Fruit fly (Drosophila melanogaster) whole organism, embryonic: ENCODE results near the gene CG32809.

ENCODE experiments used
- Ada2b ChIP-seq: fragments of 200-800 bp; sonication (Bioruptor generic); IDR thresholded peaks from 2 replicates; pipeline ENCODE4 v1.3.6; 2022; ENCODE audit warnings: missing biosample characterization, missing genetic modification characterization
- Awh ChIP-seq: fragments of 200-800 bp; sonication (Bioruptor generic); IDR thresholded peaks from 2 replicates; pipeline ENCODE4, ENCODE4 v1.3.6; 2022; ENCODE audit warnings: missing biosample characterization, missing genetic modification characterization
- B-H1 ChIP-seq: fragments of 200-800 bp; sonication (Bioruptor generic); IDR thresholded peaks from 3 replicates; pipeline ENCODE4 v1.3.6; 2022; ENCODE audit warnings: missing biosample characterization, missing genetic modification characterization
- B-H2 ChIP-seq: fragments of 200-800 bp; sonication (Bioruptor generic); optimal IDR thresholded peaks from 2 replicates; lab custom pipeline; 2018; ENCODE audit warnings: missing biosample characterization, mild to moderate bottlenecking, missing genetic modification characterization
- CG10543 ChIP-seq: fragments of 200-800 bp; sonication (Bioruptor generic); optimal IDR thresholded peaks from 3 replicates; lab custom pipeline; 2017; ENCODE audit warnings: missing biosample characterization, mild to moderate bottlenecking, missing genetic modification characterization, moderate library complexity
- CG10979 ChIP-seq: fragments of 200-800 bp; sonication (Bioruptor generic); optimal IDR thresholded peaks from 2 replicates; lab custom pipeline; 2018; ENCODE audit warnings: missing biosample characterization, mild to moderate bottlenecking, missing genetic modification characterization, moderate library complexity
- CG12104 ChIP-seq: fragments of 200-800 bp; sonication (Bioruptor generic); optimal IDR thresholded peaks from 3 replicates; lab custom pipeline; 2016; ENCODE audit warnings: missing biosample characterization, missing genetic modification characterization
- CG1233 ChIP-seq: fragments of 200-800 bp; sonication (Bioruptor generic); optimal IDR thresholded peaks from 4 replicates; lab custom pipeline; 2018; ENCODE audit warnings: missing biosample characterization, mild to moderate bottlenecking, missing genetic modification characterization
- CG12769 ChIP-seq: fragments of 200-800 bp; sonication (Bioruptor generic); optimal IDR thresholded peaks from 2 replicates; lab custom pipeline; 2019; ENCODE audit warnings: missing biosample characterization, mild to moderate bottlenecking, missing genetic modification characterization, moderate library complexity
- CG14050 ChIP-seq: fragments of 200-800 bp; sonication (Bioruptor generic); IDR thresholded peaks from 3 replicates; pipeline ENCODE4 v1.3.6; 2022; ENCODE audit warnings: missing biosample characterization, missing genetic modification characterization
- CG14710 ChIP-seq: fragments of 200-800 bp; sonication (Bioruptor generic); optimal IDR thresholded peaks from 3 replicates; lab custom pipeline; 2019; ENCODE audit warnings: missing biosample characterization, mild to moderate bottlenecking, missing genetic modification characterization, moderate library complexity
- CG14965 ChIP-seq: fragments of 200-800 bp; sonication (Bioruptor generic); optimal IDR thresholded peaks from 2 replicates; lab custom pipeline; 2016; ENCODE audit warnings: missing biosample characterization, missing genetic modification characterization, borderline replicate concordance
- CG17328 ChIP-seq: fragments of 200-800 bp; sonication (Bioruptor generic); IDR thresholded peaks from 2 replicates; pipeline ENCODE4 v1.3.6; 2022; ENCODE audit warnings: missing biosample characterization, missing genetic modification characterization
- CG30431 ChIP-seq: fragments of 200-800 bp; sonication (Bioruptor generic); optimal IDR thresholded peaks from 2 replicates; lab custom pipeline; 2017; ENCODE audit warnings: missing biosample characterization, missing genetic modification characterization
- CG31224 ChIP-seq: fragments of 200-800 bp; sonication (Bioruptor generic); IDR thresholded peaks from 2 replicates; pipeline ENCODE4 v1.3.6; 2022; ENCODE audit warnings: missing biosample characterization, missing genetic modification characterization
- CG32767 ChIP-seq: fragments of 200-800 bp; sonication (Bioruptor generic); IDR thresholded peaks from 2 replicates; pipeline ENCODE4 v1.3.6; 2022; ENCODE audit warnings: missing biosample characterization, missing genetic modification characterization
- CG3281 ChIP-seq: fragments of 200-800 bp; sonication (Bioruptor generic); optimal IDR thresholded peaks from 3 replicates; lab custom pipeline; 2017; ENCODE audit warnings: missing biosample characterization, mild to moderate bottlenecking, missing genetic modification characterization
- CG3838 ChIP-seq: fragments of 200-800 bp; sonication (Bioruptor generic); optimal IDR thresholded peaks from 3 replicates; lab custom pipeline; 2016; ENCODE audit warnings: missing biosample characterization, missing genetic modification characterization
- CG4360 ChIP-seq: fragments of 200-800 bp; sonication (Bioruptor generic); IDR thresholded peaks from 2 replicates; pipeline ENCODE4 v1.3.6; 2022; ENCODE audit warnings: missing biosample characterization, missing genetic modification characterization
- CG4424 ChIP-seq: fragments of 200-800 bp; sonication (Bioruptor generic); optimal IDR thresholded peaks from 3 replicates; lab custom pipeline; 2016; ENCODE audit warnings: missing biosample characterization, missing genetic modification characterization
- CG8388 ChIP-seq: fragments of 200-800 bp; sonication (Bioruptor generic); optimal IDR thresholded peaks from 2 replicates; lab custom pipeline; 2019; ENCODE audit warnings: missing biosample characterization, mild to moderate bottlenecking, missing genetic modification characterization, moderate library complexity
- CG8924 ChIP-seq: fragments of 200-800 bp; optimal IDR thresholded peaks from 3 replicates; lab custom pipeline; 2019; ENCODE audit warnings: missing biosample characterization, mild to moderate bottlenecking, missing genetic modification characterization, moderate library complexity
- CG9932 ChIP-seq: fragments of 200-800 bp; sonication (Bioruptor generic); IDR thresholded peaks from 2 replicates; pipeline ENCODE4 v1.3.6; 2022; ENCODE audit warnings: missing biosample characterization, missing genetic modification characterization
- CTCF ChIP-seq: fragments of 200-800 bp; sonication (Bioruptor generic); optimal IDR thresholded peaks from 2 replicates; lab custom pipeline; 2017; ENCODE audit warnings: missing biosample characterization, mild to moderate bottlenecking, missing genetic modification characterization, moderate library complexity
- Dip2 ChIP-seq: fragments of 200-800 bp; sonication (Bioruptor generic); IDR thresholded peaks from 2 replicates; pipeline ENCODE4 v1.3.6; 2022; ENCODE audit warnings: missing biosample characterization, missing genetic modification characterization
- Dp ChIP-seq: fragments of 200-800 bp; sonication (Bioruptor generic); optimal IDR thresholded peaks from 2 replicates; lab custom pipeline; 2018; ENCODE audit warnings: missing biosample characterization, mild to moderate bottlenecking, missing genetic modification characterization, moderate library complexity
- E2f1 ChIP-seq: fragments of 200-800 bp; sonication (Bioruptor generic); IDR thresholded peaks from 2 replicates; pipeline ENCODE4 v1.3.6; 2022; ENCODE audit warnings: missing biosample characterization, missing genetic modification characterization
- Ets65A ChIP-seq: fragments of 200-800 bp; sonication (Bioruptor generic); peaks from one replicate; lab custom pipeline; 2016; ENCODE audit warnings: missing biosample characterization, missing genetic modification characterization
- Fer1 ChIP-seq: fragments of 200-800 bp; sonication (Bioruptor generic); optimal IDR thresholded peaks from 2 replicates; lab custom pipeline; 2017; ENCODE audit warnings: missing biosample characterization, mild to moderate bottlenecking, missing genetic modification characterization
- Hr51 ChIP-seq, 2 experiments: fragments of 200-800 bp; sonication (Bioruptor generic); optimal IDR thresholded peaks; 2 replicates in 1 of 2; 3 replicates in 1 of 2; lab custom pipeline; 2016 to 2018; ENCODE audit warnings: missing biosample characterization in 2 of 2, missing genetic modification characterization in 2 of 2, mild to moderate bottlenecking in 1 of 2, moderate library complexity in 1 of 2
- Kr ChIP-seq: fragments of 200-800 bp; sonication (Bioruptor generic); optimal IDR thresholded peaks from 2 replicates; lab custom pipeline; 2017; ENCODE audit warnings: missing biosample characterization, mild to moderate bottlenecking, missing genetic modification characterization
- Lim3 ChIP-seq: fragments of 200-800 bp; sonication (Bioruptor generic); IDR thresholded peaks from 2 replicates; pipeline ENCODE4 v1.3.6; 2022; ENCODE audit warnings: missing biosample characterization, missing genetic modification characterization
- Ravus ChIP-seq: fragments of 200-800 bp; sonication (Bioruptor generic); IDR thresholded peaks from 2 replicates; pipeline ENCODE4 v1.3.6; 2022; ENCODE audit warnings: missing biosample characterization, missing genetic modification characterization
- Scr ChIP-seq: fragments of 200-800 bp; sonication (Bioruptor generic); IDR thresholded peaks from 2 replicates; pipeline ENCODE4 v1.3.6; 2022; ENCODE audit warnings: missing biosample characterization, missing genetic modification characterization; ENCODE audit not compliant: partially characterized antibody
- Usf ChIP-seq: fragments of 200-800 bp; sonication (Bioruptor generic); optimal IDR thresholded peaks from 2 replicates; lab custom pipeline; 2017; ENCODE audit warnings: missing genotype, missing biosample characterization, missing genetic modification characterization
- al ChIP-seq: fragments of 200-800 bp; sonication (Bioruptor generic); IDR thresholded peaks from 2 replicates; pipeline ENCODE4 v1.3.6; 2022; ENCODE audit warnings: missing biosample characterization, missing genetic modification characterization
- ash1 ChIP-seq: fragments of 200-800 bp; sonication (Bioruptor generic); optimal IDR thresholded peaks from 2 replicates; lab custom pipeline; 2018; ENCODE audit warnings: missing biosample characterization, mild to moderate bottlenecking, missing genetic modification characterization
- bab2 ChIP-seq: fragments of 200-800 bp; sonication (Bioruptor generic); optimal IDR thresholded peaks from 2 replicates; lab custom pipeline; 2016; ENCODE audit warnings: missing biosample characterization, missing genetic modification characterization
- bigmax ChIP-seq: fragments of 200-800 bp; sonication (Bioruptor generic); optimal IDR thresholded peaks from 2 replicates; lab custom pipeline; 2018; ENCODE audit warnings: missing biosample characterization, mild to moderate bottlenecking, missing genetic modification characterization
- caup ChIP-seq: fragments of 200-800 bp; sonication (Bioruptor generic); optimal IDR thresholded peaks from 3 replicates; lab custom pipeline; 2017; ENCODE audit warnings: missing biosample characterization, mild to moderate bottlenecking, missing genetic modification characterization, moderate library complexity; ENCODE audit not compliant: severe bottlenecking
- chinmo ChIP-seq: fragments of 200-800 bp; sonication (Bioruptor generic); IDR thresholded peaks from 4 replicates; pipeline ENCODE4 v1.3.6; 2022; ENCODE audit warnings: missing biosample characterization, missing genetic modification characterization; ENCODE audit not compliant: partially characterized antibody
- crol ChIP-seq: fragments of 200-800 bp; sonication (Bioruptor generic); IDR thresholded peaks from 2 replicates; pipeline ENCODE4 v1.3.6; 2022; ENCODE audit warnings: missing biosample characterization, missing genetic modification characterization
- en ChIP-seq: fragments of 200-800 bp; sonication (Bioruptor generic); optimal IDR thresholded peaks from 2 replicates; lab custom pipeline; 2016; ENCODE audit warnings: missing biosample characterization, missing genetic modification characterization
- gt ChIP-seq: fragments of 200-800 bp; sonication (Bioruptor generic); IDR thresholded peaks from 2 replicates; pipeline ENCODE4 v1.3.6; 2022; ENCODE audit warnings: missing biosample characterization, missing genetic modification characterization
- knrl ChIP-seq: fragments of 200-800 bp; sonication (Bioruptor generic); IDR thresholded peaks from 3 replicates; pipeline ENCODE4 v1.3.6; 2022; ENCODE audit warnings: missing biosample characterization, missing genetic modification characterization; ENCODE audit not compliant: partially characterized antibody
- lab ChIP-seq: fragments of 200-800 bp; sonication (Bioruptor generic); optimal IDR thresholded peaks from 3 replicates; lab custom pipeline; 2017; ENCODE audit warnings: missing biosample characterization, missing genetic modification characterization, mild to moderate bottlenecking, moderate library complexity, missing genetic modification reagents
- nom ChIP-seq: fragments of 200-800 bp; sonication (Bioruptor generic); optimal IDR thresholded peaks from 2 replicates; lab custom pipeline; 2017; ENCODE audit warnings: missing biosample characterization, missing genetic modification characterization, mild to moderate bottlenecking, moderate library complexity, missing genetic modification reagents
- p53 ChIP-seq: fragments of 200-800 bp; sonication (Bioruptor generic); optimal IDR thresholded peaks from 2 replicates; lab custom pipeline; 2016; ENCODE audit warnings: missing biosample characterization, missing genetic modification characterization
- pum ChIP-seq: fragments of 200-800 bp; sonication (Bioruptor generic); optimal IDR thresholded peaks from 2 replicates; lab custom pipeline; 2016; ENCODE audit warnings: missing biosample characterization, missing genetic modification characterization
- shn ChIP-seq: fragments of 200-800 bp; sonication (Bioruptor generic); optimal IDR thresholded peaks from 3 replicates; lab custom pipeline; 2016; ENCODE audit warnings: missing biosample characterization, missing genetic modification characterization
- usp ChIP-seq: fragments of >200 bp; optimal IDR thresholded peaks from 2 replicates; lab custom pipeline; 2017; ENCODE audit warnings: missing biosample characterization, missing genetic modification characterization
- wdn ChIP-seq: fragments of 200-800 bp; sonication (Bioruptor generic); IDR thresholded peaks from 2 replicates; pipeline ENCODE4 v1.3.6; 2022; ENCODE audit warnings: missing biosample characterization, missing genetic modification characterization

CG32809 gene

DNA sequence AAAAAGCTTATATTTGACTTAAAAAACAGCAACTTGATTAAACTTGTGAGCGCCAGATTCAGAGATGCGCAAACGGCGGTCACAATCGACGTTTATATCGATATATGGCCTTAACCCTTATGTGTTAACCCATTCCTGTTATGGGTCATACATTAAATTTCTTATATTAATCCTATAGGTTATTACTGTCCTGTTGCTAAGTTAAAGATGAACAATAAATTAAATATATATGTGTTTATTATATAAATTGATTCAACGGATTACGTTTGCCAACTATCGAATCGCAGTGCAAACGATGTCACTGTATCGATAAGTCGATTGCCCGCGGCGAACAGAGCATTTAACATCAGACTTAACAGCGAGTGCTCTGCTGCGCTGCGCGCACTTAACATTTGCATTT, 23.4 kb downstream of the CG32809 start, which contains the start of the genes CG3740 and hfw (continued):
- 0 out of 4 replicates have a peak, but pooled peaks have one; percentile 67 for TF ChIP-seq chinmo
- TF ChIP-seq Lim3 (GFP tag; lab: Robert Waterston, UW): no peak
- peak; percentile 78 for TF ChIP-seq al (GFP tag; lab: Robert Waterston, UW)
- no peak for TF ChIP-seq CG14965
- TF ChIP-seq CG10979 (tag; lab: Kevin White, UChicago): peak; percentile 55
- peak; percentile 26 for TF ChIP-seq CG12104
- peak; percentile 86 for TF ChIP-seq Ets65A
- TF ChIP-seq CG4424 (GFP tag; lab: Kevin White, UChicago): peak; percentile 73
- TF ChIP-seq CTCF (GFP tag; lab: Kevin White, UChicago): no peak
- TF ChIP-seq CG4360 (GFP tag; lab: Robert Waterston, UW): no peak
- peak; percentile 20 for TF ChIP-seq Kr
- TF ChIP-seq Dip2 (GFP tag; lab: Robert Waterston, UW): no peak
- TF ChIP-seq CG32767 (GFP tag; lab: Robert Waterston, UW): no peak
- no peak for TF ChIP-seq CG12769 (tag; lab: Kevin White, UChicago)
- peak; percentile 60 for TF ChIP-seq CG31224 (GFP tag; lab: Robert Waterston, UW)
- TF ChIP-seq CG3281 (GFP tag; lab: Kevin White, UChicago): peak; percentile 50
- TF ChIP-seq crol (GFP tag; lab: Robert Waterston, UW): no peak
- TF ChIP-seq CG14050: peak; percentile 62
- TF ChIP-seq CG9932 (GFP tag; lab: Robert Waterston, UW): peak; percentile 89
- TF ChIP-seq B-H2 (GFP tag; lab: Kevin White, UChicago): peak; percentile 47
- TF ChIP-seq p53 (GFP tag; lab: Kevin White, UChicago): peak; percentile 40
- TF ChIP-seq gt (GFP tag; lab: Robert Waterston, UW): no peak
- peak; percentile 2 for TF ChIP-seq pum
- TF ChIP-seq bab2 (GFP tag; lab: Kevin White, UChicago): no peak
- no peak for TF ChIP-seq en
- TF ChIP-seq knrl (GFP tag; lab: Robert Waterston, UW): peak; percentile 95
- peak; percentile 66 for TF ChIP-seq Awh (GFP tag; lab: Robert Waterston, UW)
- no peak for TF ChIP-seq nom
- TF ChIP-seq CG8924 (tag; lab: Kevin White, UChicago): peak; percentile 60
- peak; percentile 12; the same call in 1 of the 2 replicates for TF ChIP-seq Ravus (GFP tag; lab: Robert Waterston, UW)
- TF ChIP-seq Usf (GFP tag; lab: Kevin White, UChicago): peak; percentile 37
- peak; percentile 58 for TF ChIP-seq wdn (GFP tag; lab: Robert Waterston, UW)
- TF ChIP-seq shn (GFP tag; lab: Kevin White, UChicago): no peak
- TF ChIP-seq B-H1 (GFP tag; lab: Robert Waterston, UW): peak; percentile 48; the same call in 2 of the 3 replicates
- peak; percentile 70 for TF ChIP-seq CG17328
- peak; percentile 49 for TF ChIP-seq CG8388 (GFP tag; lab: Kevin White, UChicago)
- peak; percentile 49 for TF ChIP-seq Fer1 (GFP tag; lab: Kevin White, UChicago)
- no peak for TF ChIP-seq bigmax (GFP tag; lab: Kevin White, UChicago)
- peak; percentile 84 for TF ChIP-seq E2f1
- TF ChIP-seq lab: peak; percentile 71
- TF ChIP-seq CG14710 (tag; lab: Kevin White, UChicago): peak; percentile 72
- peak; percentile 46 for TF ChIP-seq CG1233 (GFP tag; lab: Kevin White, UChicago)
- TF ChIP-seq CG3838 (GFP tag; lab: Kevin White, UChicago): no peak
- TF ChIP-seq Ada2b (GFP tag; lab: Robert Waterston, UW): peak; percentile 79
- peak; percentile 40 for TF ChIP-seq CG30431
- TF ChIP-seq Scr (GFP tag; lab: Robert Waterston, UW): peak; percentile 95
- TF ChIP-seq ash1 (GFP tag; lab: Kevin White, UChicago): no peak
- TF ChIP-seq CG10543 (GFP tag; lab: Kevin White, UChicago): no peak
- TF ChIP-seq usp (GFP tag; lab: Kevin White, UChicago): no peak
- TF ChIP-seq Hr51 (GFP tag; optimal IDR thresholded peaks at IDR 0.05; lab: Kevin White, UChicago): peak; percentile 22 to 66
- peak; percentile 50 for TF ChIP-seq caup
- TF ChIP-seq Dp (GFP tag; lab: Kevin White, UChicago): peak; percentile 41
